Worm (Caenorhabditis elegans) whole organism, L1 larva: ENCODE results near the gene srd-68.

Source experiments
- C16A3.4 ChIP-seq: fragments of 150-350 bp; optimal IDR thresholded peaks from 2 replicates; lab custom pipeline; 2014; ENCODE audit warnings: missing biosample characterization, missing genetic modification characterization
- aly-2 ChIP-seq: fragments of 150-350 bp; optimal IDR thresholded peaks from 2 replicates; lab custom pipeline; 2014; ENCODE audit warnings: missing biosample characterization, missing genetic modification characterization
- ceh-88 ChIP-seq: fragments of 200-800 bp; sonication (Bioruptor generic); IDR thresholded peaks from 2 replicates; pipeline ENCODE4 v1.3.6; 2022; ENCODE audit warnings: missing genetic modification characterization, missing compliant biosample characterization
- efl-3 ChIP-seq: fragments of 200-800 bp; sonication (Bioruptor generic); optimal IDR thresholded peaks from 2 replicates; lab custom pipeline; 2018; ENCODE audit warnings: mild to moderate bottlenecking, missing genetic modification characterization, missing compliant biosample characterization
- elt-3 ChIP-seq, 6 experiments: fragments of 150-350 bp in 1 of 6; sonication (generic microtip); optimal IDR thresholded peaks; 2 replicates each; lab custom pipeline; 2017 to 2018; ENCODE audit warnings: missing biosample characterization in 6 of 6, missing genetic modification characterization in 6 of 6, inconsistent platforms in 1 of 6
- fos-1 ChIP-seq: fragments of 150-350 bp; optimal IDR thresholded peaks from 2 replicates; lab custom pipeline; 2014; ENCODE audit warnings: missing biosample characterization, missing genetic modification characterization
- lin-15B ChIP-seq: fragments of 150-350 bp; sonication (generic microtip); optimal IDR thresholded peaks from 3 replicates; lab custom pipeline; 2014; ENCODE audit warnings: missing biosample characterization, missing genetic modification characterization
- mab-9 ChIP-seq: fragments of 200-800 bp; sonication (Bioruptor generic); IDR thresholded peaks from 2 replicates; pipeline ENCODE4 v1.3.6; 2022; ENCODE audit warnings: missing genetic modification reagents, missing genetic modification characterization, missing compliant biosample characterization
- nhr-90 ChIP-seq: sonication (generic microtip); optimal IDR thresholded peaks from 2 replicates; lab custom pipeline; 2016; ENCODE audit warnings: mild to moderate bottlenecking, missing genetic modification characterization, missing compliant biosample characterization; ENCODE audit not compliant: poor library complexity
- snu-23 ChIP-seq: sonication (generic microtip); optimal IDR thresholded peaks from 2 replicates; lab custom pipeline; 2016; ENCODE audit warnings: missing genetic modification characterization, missing compliant biosample characterization

- TF ChIP-seq fos-1 (tag; lab: Kevin White, UChicago) (no peak), snu-23 (GFP tag; lab: Kevin White, UChicago) (no peak), elt-3 (tag; optimal IDR thresholded peaks at IDR 0.05; lab: Kevin White, UChicago) (no peak), nhr-90 (tag; lab: Kevin White, UChicago) (no peak), C16A3.4 (no peak), mab-9 (no peak), ceh-88 (GFP tag; lab: Robert Waterston, UW) (no peak), lin-15B (tag; lab: Kevin White, UChicago) (no peak), aly-2 (tag; lab: Kevin White, UChicago) (no peak), efl-3 (GFP tag; lab: Kevin White, UChicago) (no peak)
These were observed 23.1 kb downstream of the srd-68 start for ce11 chrV:16879532-16879931.
